Fruit fly (Drosophila melanogaster) whole organism: Measurements from ENCODE around the gene CG7379.

Experiments
- CG8478 ChIP-seq: fragments of >200 bp; optimal IDR thresholded peaks from 2 replicates; lab custom pipeline; 2018; ENCODE audit warnings: inconsistent platforms
- EcR ChIP-seq, 2 experiments: fragments of >200 bp; optimal IDR thresholded peaks; 2 replicates each; lab custom pipeline; 2017; ENCODE audit warnings: missing biosample characterization in 2 of 2, missing genetic modification characterization in 2 of 2, missing genetic modification reagents in 2 of 2
- pan ChIP-seq: fragments of >200 bp; optimal IDR thresholded peaks from 2 replicates; lab custom pipeline; 2017
- psq ChIP-seq: fragments of >200 bp; optimal IDR thresholded peaks from 2 replicates; lab custom pipeline; 2017
- usp ChIP-seq: fragments of >200 bp; optimal IDR thresholded peaks from 2 replicates; lab custom pipeline; 2017; ENCODE audit warnings: missing biosample characterization, missing genetic modification characterization, mixed read lengths

dm6 chr3R:17762261-17762660 is 35.8 kb downstream of the CG7379 start:
- TF ChIP-seq pan (lab: Kevin White, UChicago) (no peak), usp (GFP tag; lab: Kevin White, UChicago) (no peak), CG8478 (lab: Kevin White, UChicago) (no peak), psq (lab: Kevin White, UChicago) (no peak), EcR (GFP tag; optimal IDR thresholded peaks at IDR 0.05; lab: Kevin White, UChicago) (no peak)
